Worm (Caenorhabditis elegans): Measurements from ENCODE around the gene clec-190.
A peak's percentile ranks its signal among the peaks of the same experiment; 100 is the strongest.

The clec-190 gene

DNA sequence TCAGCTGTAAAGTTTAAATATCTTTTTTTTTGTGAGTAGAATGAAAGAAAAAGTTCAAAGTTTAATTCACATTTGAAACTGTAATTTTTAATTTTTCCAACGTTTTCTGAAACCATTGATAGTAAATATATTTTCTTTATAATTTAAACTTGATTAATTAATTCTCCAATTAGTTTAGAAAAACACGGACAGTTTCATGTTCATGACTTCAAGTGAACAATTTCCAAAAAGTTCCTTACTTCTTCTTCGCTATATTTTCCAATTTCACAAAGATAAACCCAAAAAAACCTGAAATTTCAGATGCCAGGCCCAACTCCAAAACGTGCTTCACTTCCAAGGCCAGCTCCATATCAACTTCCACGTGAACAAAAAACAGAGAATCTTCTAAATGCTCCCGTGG lies 17.4 kb downstream of the clec-190 start, which contains the start of gene M199.2:
M199.2 (plus strand) TSS at position 301 of the 400 bp plus-strand sequence.
- no peak for TF ChIP-seq mdl-1 (tag; optimal IDR thresholded peaks at IDR 0.05)
- TF ChIP-seq skn-1 (tag; optimal IDR thresholded peaks at IDR 0.05) = no peak
- TF ChIP-seq hlh-4 (tag; optimal IDR thresholded peaks at IDR 0.05) = no peak
- no peak for TF ChIP-seq unc-130 (tag; optimal IDR thresholded peaks at IDR 0.05)
- TF ChIP-seq nhr-77 (tag; optimal IDR thresholded peaks at IDR 0.05) = no peak
- no peak for TF ChIP-seq ceh-88 (GFP tag; IDR thresholded peaks at IDR 0.05)
- TF ChIP-seq rnt-1 (tag; optimal IDR thresholded peaks at IDR 0.05) = no peak
- no peak for TF ChIP-seq nhr-28 (tag; optimal IDR thresholded peaks at IDR 0.05)
- TF ChIP-seq sup-37 (GFP tag; optimal IDR thresholded peaks at IDR 0.05) = no peak
- TF ChIP-seq lin-14 (GFP tag; optimal IDR thresholded peaks at IDR 0.05) = no peak
- TF ChIP-seq alr-1 (tag; optimal IDR thresholded peaks at IDR 0.05; ENCODE audit: borderline replicate concordance) = no peak
- TF ChIP-seq ztf-11 (tag; optimal IDR thresholded peaks at IDR 0.05) = no peak
- TF ChIP-seq ceh-90 (tag; optimal IDR thresholded peaks at IDR 0.05) = no peak
- no peak for TF ChIP-seq elt-3 (tag; optimal IDR thresholded peaks at IDR 0.05)
- no peak for TF ChIP-seq lir-3 (tag; optimal IDR thresholded peaks at IDR 0.05; ENCODE audit: poor library complexity)

DNA sequence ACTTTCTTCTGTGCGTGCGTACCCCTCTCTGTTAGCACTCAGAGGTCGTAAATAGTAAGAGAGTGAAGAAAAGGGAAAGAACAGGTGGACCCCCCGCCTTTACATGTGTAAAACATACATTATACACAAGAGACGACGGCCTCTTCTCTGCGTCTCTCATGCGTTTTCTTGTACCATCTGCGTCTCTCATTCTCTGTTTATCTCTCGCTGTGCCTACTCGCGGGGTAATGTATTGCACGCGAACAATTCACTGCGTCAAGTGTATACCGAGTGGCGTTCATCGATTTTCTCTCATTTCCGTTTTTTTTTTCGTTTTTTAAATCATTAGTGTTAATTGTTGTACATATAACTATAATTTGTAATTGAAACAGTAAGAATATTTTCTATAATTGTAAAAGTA lies 18.7 kb downstream of the clec-190 start:
- TF ChIP-seq nhr-19 (GFP tag; conservative IDR thresholded peaks at IDR 0.05) (no peak), zag-1 (tag; optimal IDR thresholded peaks at IDR 0.05) (no peak), pax-3 (tag; optimal IDR thresholded peaks at IDR 0.05) (no peak), ces-1 (GFP tag; optimal IDR thresholded peaks at IDR 0.05) (no peak), nhr-90 (tag; optimal IDR thresholded peaks at IDR 0.05; ENCODE audit: poor library complexity) (no peak), fos-1 (tag; optimal IDR thresholded peaks at IDR 0.05) (no peak), fkh-4 (tag; optimal IDR thresholded peaks at IDR 0.05; ENCODE audit: borderline replicate concordance) (no peak), lsy-2 (tag; optimal IDR thresholded peaks at IDR 0.05) (no peak), zip-4 (GFP tag; optimal IDR thresholded peaks at IDR 0.05) (no peak), rnt-1 (tag; optimal IDR thresholded peaks at IDR 0.05) (no peak), unc-30 (tag; optimal IDR thresholded peaks at IDR 0.05) (no peak), alr-1 (tag; optimal IDR thresholded peaks at IDR 0.05; ENCODE audit: borderline replicate concordance) (no peak), nhr-12 (tag; optimal IDR thresholded peaks at IDR 0.05) (no peak), ets-5 (GFP tag; IDR thresholded peaks at IDR 0.05) (no peak), ceh-90 (tag; optimal IDR thresholded peaks at IDR 0.05) (no peak), swsn-7 (tag; optimal IDR thresholded peaks at IDR 0.05) (peak; percentile 14), nhr-11 (tag; optimal IDR thresholded peaks at IDR 0.05) (no peak), efl-3 (GFP tag; optimal IDR thresholded peaks at IDR 0.05) (no peak), nhr-20 (tag; optimal IDR thresholded peaks at IDR 0.05) (peak; percentile 4), mab-9 (GFP tag; IDR thresholded peaks at IDR 0.05) (no peak), nhr-28 (tag; optimal IDR thresholded peaks at IDR 0.05) (no peak), ceh-63 (GFP tag; optimal IDR thresholded peaks at IDR 0.05) (no peak), blmp-1 (tag; optimal IDR thresholded peaks at IDR 0.05) (peak; percentile 18), mep-1 (tag; optimal IDR thresholded peaks at IDR 0.05) (no peak), elt-3 (tag; optimal IDR thresholded peaks at IDR 0.05) (no peak), hlh-17 (GFP tag; optimal IDR thresholded peaks at IDR 0.05; ENCODE audit: borderline replicate concordance) (no peak), hlh-4 (tag; optimal IDR thresholded peaks at IDR 0.05) (no peak), unc-86 (tag; optimal IDR thresholded peaks at IDR 0.05) (no peak), snu-23 (GFP tag; optimal IDR thresholded peaks at IDR 0.05) (no peak), ztf-11 (tag; optimal IDR thresholded peaks at IDR 0.05) (no peak), sup-37 (GFP tag; optimal IDR thresholded peaks at IDR 0.05) (no peak), efl-1 (optimal IDR thresholded peaks at IDR 0.05) (peak; percentile 28 to 46), efl-1 (GFP tag; optimal IDR thresholded peaks at IDR 0.05 in 1 of 2) (peak in 1 of 2 experiments; percentile 88), fkh-10 (GFP tag; optimal IDR thresholded peaks at IDR 0.05) (no peak), irx-1 (tag; optimal IDR thresholded peaks at IDR 0.05) (no peak), nhr-47 (tag; optimal IDR thresholded peaks at IDR 0.05) (peak; percentile 14), ceh-88 (GFP tag; IDR thresholded peaks at IDR 0.05) (no peak), lin-15B (tag; optimal IDR thresholded peaks at IDR 0.05) (no peak), Y116A8C.19 (tag; optimal IDR thresholded peaks at IDR 0.05; ENCODE audit: borderline replicate concordance) (no peak), egl-27 (tag; optimal IDR thresholded peaks at IDR 0.05) (no peak), isw-1 (GFP tag; IDR thresholded peaks at IDR 0.05) (no peak), tbx-2 (tag; optimal IDR thresholded peaks at IDR 0.05) (no peak), pqm-1 (tag; optimal IDR thresholded peaks at IDR 0.05) (no peak), sox-4 (tag; optimal IDR thresholded peaks at IDR 0.05) (no peak), nhr-85 (tag) (peak; percentile 48)
